Worm (Caenorhabditis elegans) whole organism, L1 larva: Measurements from ENCODE around the gene M01F1.8.
A peak's percentile ranks its signal among the peaks of the same experiment; 100 is the strongest.

ENCODE experiments used
- C04F5.9 ChIP-seq: sonication (generic microtip); optimal IDR thresholded peaks from 2 replicates; lab custom pipeline; 2016; ENCODE audit warnings: missing genetic modification characterization, missing compliant biosample characterization
- C16A3.4 ChIP-seq: fragments of 150-350 bp; optimal IDR thresholded peaks from 2 replicates; lab custom pipeline; 2014; ENCODE audit warnings: missing biosample characterization, missing genetic modification characterization
- alr-1 ChIP-seq: fragments of 200-800 bp; sonication (Bioruptor generic); optimal IDR thresholded peaks from 2 replicates; lab custom pipeline; 2018; ENCODE audit warnings: borderline replicate concordance, mild to moderate bottlenecking, missing genetic modification characterization, missing compliant biosample characterization
- aly-2 ChIP-seq: fragments of 150-350 bp; optimal IDR thresholded peaks from 2 replicates; lab custom pipeline; 2014; ENCODE audit warnings: missing biosample characterization, missing genetic modification characterization
- ama-1 ChIP-seq: fragments of 150-350 bp; optimal IDR thresholded peaks from 2 replicates; lab custom pipeline; 2014
- ceh-63 ChIP-seq: fragments of 200-800 bp; sonication (Bioruptor generic); optimal IDR thresholded peaks from 2 replicates; lab custom pipeline; 2018; ENCODE audit warnings: mild to moderate bottlenecking, missing genetic modification characterization, missing compliant biosample characterization
- ceh-8 ChIP-seq: fragments of 200-800 bp; sonication (Bioruptor generic); optimal IDR thresholded peaks from 2 replicates; lab custom pipeline; 2018; ENCODE audit warnings: mild to moderate bottlenecking, missing genetic modification characterization, moderate library complexity, missing compliant biosample characterization
- ceh-88 ChIP-seq: fragments of 200-800 bp; sonication (Bioruptor generic); IDR thresholded peaks from 2 replicates; pipeline ENCODE4 v1.3.6; 2022; ENCODE audit warnings: missing genetic modification characterization, missing compliant biosample characterization
- ceh-90 ChIP-seq: sonication (generic microtip); optimal IDR thresholded peaks from 2 replicates; lab custom pipeline; 2016; ENCODE audit warnings: missing genetic modification characterization, missing compliant biosample characterization
- ces-1 ChIP-seq: fragments of 150-350 bp; optimal IDR thresholded peaks from 2 replicates; lab custom pipeline; 2014; ENCODE audit warnings: missing biosample characterization, missing genetic modification reagents, missing genetic modification characterization
- dpl-1 ChIP-seq, 3 experiments: fragments of 150-350 bp in 2 of 3; sonication (generic microtip) in 1 of 3; optimal IDR thresholded peaks; 2 replicates each; lab custom pipeline; 2014 to 2017; ENCODE audit warnings: missing biosample characterization in 3 of 3, missing genetic modification characterization in 3 of 3, missing genetic modification reagents in 3 of 3
- dsc-1 ChIP-seq: sonication (generic microtip); optimal IDR thresholded peaks from 2 replicates; lab custom pipeline; 2016; ENCODE audit warnings: mild to moderate bottlenecking, missing genetic modification characterization, missing compliant biosample characterization
- efl-1 ChIP-seq, 4 experiments: fragments of 150-350 bp; optimal IDR thresholded peaks in 3 of 4; peaks in 1 of 4; 1 replicate in 1 of 4; 2 replicates in 3 of 4; lab custom pipeline; 2014; ENCODE audit warnings: missing biosample characterization in 2 of 4, missing genetic modification characterization in 2 of 4, missing genetic modification reagents in 2 of 4
- efl-3 ChIP-seq: fragments of 200-800 bp; sonication (Bioruptor generic); optimal IDR thresholded peaks from 2 replicates; lab custom pipeline; 2018; ENCODE audit warnings: mild to moderate bottlenecking, missing genetic modification characterization, missing compliant biosample characterization
- egl-13 ChIP-seq: sonication (generic microtip); optimal IDR thresholded peaks from 2 replicates; lab custom pipeline; 2016; ENCODE audit warnings: missing genotype, missing genetic modification reagents, missing genetic modification characterization, missing compliant biosample characterization
- egl-27 ChIP-seq, 2 experiments: fragments of 150-350 bp in 1 of 2; sonication (generic microtip); optimal IDR thresholded peaks; 3 replicates each; lab custom pipeline; 2017 to 2018; ENCODE audit warnings: missing biosample characterization in 2 of 2, missing genetic modification characterization in 2 of 2, missing genetic modification reagents in 2 of 2
- elt-3 ChIP-seq, 6 experiments: fragments of 150-350 bp in 1 of 6; sonication (generic microtip); optimal IDR thresholded peaks; 2 replicates each; lab custom pipeline; 2017 to 2018; ENCODE audit warnings: missing biosample characterization in 6 of 6, missing genetic modification characterization in 6 of 6, inconsistent platforms in 1 of 6
- fkh-10 ChIP-seq: sonication (generic microtip); optimal IDR thresholded peaks from 2 replicates; lab custom pipeline; 2017; ENCODE audit warnings: missing biosample characterization, missing genetic modification reagents, missing genetic modification characterization
- fkh-4 ChIP-seq: sonication (generic microtip); optimal IDR thresholded peaks from 2 replicates; lab custom pipeline; 2016; ENCODE audit warnings: missing compliant biosample characterization, missing genetic modification characterization, borderline replicate concordance
- fkh-8 ChIP-seq: sonication (generic microtip); optimal IDR thresholded peaks from 2 replicates; lab custom pipeline; 2016; ENCODE audit warnings: mild to moderate bottlenecking, missing genetic modification characterization, missing compliant biosample characterization
- fos-1 ChIP-seq: fragments of 150-350 bp; optimal IDR thresholded peaks from 2 replicates; lab custom pipeline; 2014; ENCODE audit warnings: missing biosample characterization, missing genetic modification characterization
- grh-1 ChIP-seq: fragments of 200-800 bp; sonication (Bioruptor generic); IDR thresholded peaks from 2 replicates; pipeline ENCODE4 v1.3.6; 2022; ENCODE audit warnings: missing genetic modification reagents, missing genetic modification characterization, missing compliant biosample characterization
- hlh-17 ChIP-seq: fragments of 200-800 bp; sonication (Bioruptor generic); optimal IDR thresholded peaks from 2 replicates; lab custom pipeline; 2018; ENCODE audit warnings: missing genetic modification characterization, mild to moderate bottlenecking, missing compliant biosample characterization, moderate library complexity, borderline replicate concordance
- hlh-4 ChIP-seq: sonication (generic microtip); optimal IDR thresholded peaks from 2 replicates; lab custom pipeline; 2016; ENCODE audit warnings: mild to moderate bottlenecking, missing genetic modification characterization, missing compliant biosample characterization
- hpl-2 ChIP-seq: fragments of 150-350 bp; optimal IDR thresholded peaks from 2 replicates; lab custom pipeline; 2014; ENCODE audit warnings: missing biosample characterization, missing genetic modification reagents, missing genetic modification characterization
- isw-1 ChIP-seq: fragments of 200-800 bp; sonication (Bioruptor generic); IDR thresholded peaks from 2 replicates; pipeline ENCODE4 v1.3.6; 2022; ENCODE audit warnings: missing genetic modification characterization, missing compliant biosample characterization
- lin-14 ChIP-seq: fragments of 200-800 bp; sonication (Bioruptor generic); optimal IDR thresholded peaks from 2 replicates; lab custom pipeline; 2018; ENCODE audit warnings: mild to moderate bottlenecking, missing genetic modification characterization, moderate library complexity, missing compliant biosample characterization
- lir-3 ChIP-seq: sonication (generic microtip); optimal IDR thresholded peaks from 2 replicates; lab custom pipeline; 2016; ENCODE audit warnings: mild to moderate bottlenecking, missing genetic modification characterization, moderate library complexity, missing compliant biosample characterization; ENCODE audit not compliant: poor library complexity
- lsy-2 ChIP-seq, 2 experiments: fragments of 150-350 bp; optimal IDR thresholded peaks; 2 replicates each; lab custom pipeline; 2014; ENCODE audit warnings: missing biosample characterization in 2 of 2, missing genetic modification characterization in 2 of 2
- mef-2 ChIP-seq: fragments of 150-350 bp; optimal IDR thresholded peaks from 2 replicates; lab custom pipeline; 2014; ENCODE audit warnings: missing biosample characterization, missing genetic modification characterization
- mep-1 ChIP-seq: fragments of 150-350 bp; optimal IDR thresholded peaks from 2 replicates; lab custom pipeline; 2014; ENCODE audit warnings: missing biosample characterization, missing genetic modification characterization
- nhr-20 ChIP-seq: sonication (generic microtip); optimal IDR thresholded peaks from 2 replicates; lab custom pipeline; 2016; ENCODE audit warnings: mild to moderate bottlenecking, missing genetic modification characterization, missing compliant biosample characterization
- nhr-71 ChIP-seq: sonication (generic microtip); optimal IDR thresholded peaks from 2 replicates; lab custom pipeline; 2016; ENCODE audit warnings: mild to moderate bottlenecking, missing genetic modification characterization, moderate library complexity, missing compliant biosample characterization
- nhr-76 ChIP-seq: sonication (generic microtip); optimal IDR thresholded peaks from 2 replicates; lab custom pipeline; 2017; ENCODE audit warnings: missing biosample characterization, missing genetic modification characterization
- nhr-85 ChIP-seq: sonication (generic microtip); peaks from one replicate; lab custom pipeline; 2016; ENCODE audit warnings: missing genetic modification characterization, inconsistent platforms, missing compliant biosample characterization
- pag-3 ChIP-seq: sonication (generic microtip); optimal IDR thresholded peaks from 2 replicates; lab custom pipeline; 2017; ENCODE audit warnings: missing genetic modification characterization, mild to moderate bottlenecking, missing compliant biosample characterization, antibody characterized with exemption, borderline replicate concordance; ENCODE audit not compliant: insufficient read depth
- pax-3 ChIP-seq: fragments of 200-800 bp; sonication (Bioruptor generic); optimal IDR thresholded peaks from 2 replicates; lab custom pipeline; 2018; ENCODE audit warnings: mild to moderate bottlenecking, missing genetic modification characterization, moderate library complexity, missing compliant biosample characterization
- skn-1 ChIP-seq: fragments of 150-350 bp; optimal IDR thresholded peaks from 2 replicates; lab custom pipeline; 2014; ENCODE audit warnings: missing biosample characterization, missing genetic modification characterization
- snpc-4 ChIP-seq: fragments of 150-350 bp; optimal IDR thresholded peaks from 2 replicates; lab custom pipeline; 2014; ENCODE audit warnings: missing biosample characterization, missing genetic modification characterization
- sox-4 ChIP-seq: sonication (generic microtip); optimal IDR thresholded peaks from 2 replicates; lab custom pipeline; 2016; ENCODE audit warnings: missing genetic modification characterization, missing compliant biosample characterization
- sup-37 ChIP-seq: fragments of 200-800 bp; sonication (Bioruptor generic); optimal IDR thresholded peaks from 2 replicates; lab custom pipeline; 2018; ENCODE audit warnings: mild to moderate bottlenecking, missing genetic modification characterization, missing compliant biosample characterization
- swsn-7 ChIP-seq: sonication (generic microtip); optimal IDR thresholded peaks from 2 replicates; lab custom pipeline; 2016; ENCODE audit warnings: missing genetic modification characterization, missing compliant biosample characterization
- tbx-2 ChIP-seq: sonication (generic microtip); optimal IDR thresholded peaks from 2 replicates; lab custom pipeline; 2016; ENCODE audit warnings: missing genetic modification characterization, missing compliant biosample characterization
- unc-130 ChIP-seq: fragments of 150-350 bp; optimal IDR thresholded peaks from 2 replicates; lab custom pipeline; 2017; ENCODE audit warnings: missing biosample characterization, missing genetic modification characterization, inconsistent platforms
- unc-30 ChIP-seq: sonication (generic microtip); optimal IDR thresholded peaks from 2 replicates; lab custom pipeline; 2017; ENCODE audit warnings: missing biosample characterization, missing genetic modification characterization
- unc-62 ChIP-seq: fragments of 150-350 bp; optimal IDR thresholded peaks from 2 replicates; lab custom pipeline; 2014; ENCODE audit warnings: missing biosample characterization, missing genetic modification reagents, missing genetic modification characterization
- unc-86 ChIP-seq: sonication (generic microtip); optimal IDR thresholded peaks from 2 replicates; lab custom pipeline; 2016; ENCODE audit warnings: missing genetic modification characterization, missing compliant biosample characterization
- vab-15 ChIP-seq: sonication (generic microtip); optimal IDR thresholded peaks from 2 replicates; lab custom pipeline; 2017; ENCODE audit warnings: missing genotype, mild to moderate bottlenecking, missing genetic modification characterization, missing compliant biosample characterization
- xbp-1 ChIP-seq: sonication (generic microtip); optimal IDR thresholded peaks from 2 replicates; lab custom pipeline; 2016; ENCODE audit warnings: missing genetic modification characterization, missing compliant biosample characterization
- zag-1 ChIP-seq: fragments of 150-350 bp; optimal IDR thresholded peaks from 2 replicates; lab custom pipeline; 2014; ENCODE audit warnings: missing biosample characterization, missing genetic modification characterization
- zip-4 ChIP-seq: fragments of 200-800 bp; sonication (Bioruptor generic); optimal IDR thresholded peaks from 2 replicates; lab custom pipeline; 2018; ENCODE audit warnings: mild to moderate bottlenecking, missing genetic modification characterization, moderate library complexity, missing compliant biosample characterization
- ztf-11 ChIP-seq, 2 experiments: sonication (generic microtip); optimal IDR thresholded peaks; 2 replicates each; lab custom pipeline; 2016 to 2017; ENCODE audit warnings: missing genetic modification characterization in 2 of 2, missing biosample characterization in 1 of 2, missing compliant biosample characterization in 1 of 2

Gene M01F1.8

ce11 chrIII:3456226-3456625, 46.1 kb downstream of the M01F1.8 start:
- TF ChIP-seq fkh-4 (tag; lab: Kevin White, UChicago) (peak; percentile 92), nhr-71 (tag; lab: Kevin White, UChicago) (peak; percentile 99), mep-1 (peak; percentile 98), zag-1 (tag; lab: Kevin White, UChicago) (peak; percentile 68), zip-4 (GFP tag; lab: Kevin White, UChicago) (peak; percentile 93), pag-3 (tag; lab: Kevin White, UChicago) (no peak), ztf-11 (tag; optimal IDR thresholded peaks at IDR 0.05; lab: Kevin White, UChicago) (peak in 1 of 2 experiments; percentile 93), unc-62 (no peak), dpl-1 (GFP tag; optimal IDR thresholded peaks at IDR 0.05; lab: Kevin White, UChicago) (peak; percentile 93 to 96 (median 94)), alr-1 (tag; lab: Kevin White, UChicago) (no peak), sox-4 (tag; lab: Kevin White, UChicago) (peak; percentile 93), C04F5.9 (tag; lab: Kevin White, UChicago) (peak; percentile 98), unc-30 (tag; lab: Kevin White, UChicago) (no peak), xbp-1 (tag; lab: Kevin White, UChicago) (peak; percentile 99), nhr-76 (tag; lab: Kevin White, UChicago) (peak; percentile 53), ceh-8 (GFP tag; lab: Kevin White, UChicago) (peak; percentile 97), vab-15 (tag; lab: Kevin White, UChicago) (peak; percentile 96), elt-3 (tag; optimal IDR thresholded peaks at IDR 0.05; lab: Kevin White, UChicago) (peak; percentile 48 to 98 (median 89)), lir-3 (tag; lab: Kevin White, UChicago) (peak; percentile 89), ceh-90 (tag; lab: Kevin White, UChicago) (peak; percentile 71), fos-1 (tag; lab: Kevin White, UChicago) (peak; percentile 96), nhr-20 (tag; lab: Kevin White, UChicago) (peak; percentile 99), lin-14 (GFP tag; lab: Kevin White, UChicago) (peak; percentile 97), efl-1 (optimal IDR thresholded peaks at IDR 0.05; lab: Kevin White, UChicago) (peak; percentile 98), efl-1 (GFP tag; optimal IDR thresholded peaks at IDR 0.05 in 1 of 2; lab: Kevin White, UChicago) (peak; percentile 91 to 99), egl-27 (tag; optimal IDR thresholded peaks at IDR 0.05; lab: Kevin White, UChicago) (peak; percentile 57 to 64), swsn-7 (tag; lab: Kevin White, UChicago) (peak; percentile 99), sup-37 (GFP tag; lab: Kevin White, UChicago) (peak; percentile 88), fkh-8 (peak; percentile 99), dsc-1 (tag; lab: Kevin White, UChicago) (peak; percentile 99), isw-1 (peak; percentile 98), unc-130 (tag; lab: Kevin White, UChicago) (peak; percentile 98), lsy-2 (tag; optimal IDR thresholded peaks at IDR 0.05; lab: Kevin White, UChicago) (peak; percentile 99), ces-1 (GFP tag; lab: Kevin White, UChicago) (peak; percentile 69), hpl-2 (GFP tag; lab: Kevin White, UChicago) (peak; percentile 99), egl-13 (tag; lab: Kevin White, UChicago) (peak; percentile 98), ama-1 (lab: Kevin White, UChicago) (peak; percentile 80), ceh-88 (peak; percentile 96), C16A3.4 (tag; lab: Kevin White, UChicago) (peak; percentile 98), unc-86 (tag; lab: Kevin White, UChicago) (peak; percentile 97), grh-1 (GFP tag; lab: Robert Waterston, UW) (peak; percentile 97), hlh-4 (tag; lab: Kevin White, UChicago) (peak; percentile 35), fkh-10 (GFP tag; lab: Kevin White, UChicago) (peak; percentile 98), tbx-2 (tag; lab: Kevin White, UChicago) (peak; percentile 99), skn-1 (tag; lab: Kevin White, UChicago) (peak; percentile 86), nhr-85 (tag; lab: Kevin White, UChicago) (peak; percentile 99), efl-3 (GFP tag; lab: Kevin White, UChicago) (peak; percentile 54), ceh-63 (GFP tag; lab: Kevin White, UChicago) (peak; percentile 71), aly-2 (peak; percentile 96), mef-2 (peak; percentile 86), hlh-17 (GFP tag; lab: Kevin White, UChicago) (no peak), pax-3 (tag; lab: Kevin White, UChicago) (peak; percentile 97), snpc-4 (tag; lab: Kevin White, UChicago) (peak; percentile 89)
